Fruit fly (Drosophila melanogaster) whole organism, embryonic: ENCODE data around the gene Obp99c.

Experiments
- Aef1 ChIP-seq: fragments of 200-800 bp; sonication (Bioruptor generic); IDR thresholded peaks from 3 replicates; pipeline ENCODE4 v1.3.6; 2022; ENCODE audit warnings: missing biosample characterization, missing genetic modification characterization
- Asciz ChIP-seq: fragments of 200-800 bp; sonication (Bioruptor generic); optimal IDR thresholded peaks from 2 replicates; lab custom pipeline; 2017; ENCODE audit warnings: missing biosample characterization, mild to moderate bottlenecking, missing genetic modification characterization, missing genetic modification reagents
- CG10565 ChIP-seq: fragments of 200-800 bp; sonication (Bioruptor generic); optimal IDR thresholded peaks from 3 replicates; lab custom pipeline; 2016; ENCODE audit warnings: missing biosample characterization, mild to moderate bottlenecking, missing genetic modification characterization
- CG12071 ChIP-seq: fragments of 200-800 bp; sonication (Bioruptor generic); optimal IDR thresholded peaks from 3 replicates; lab custom pipeline; 2018; ENCODE audit warnings: missing biosample characterization, mild to moderate bottlenecking, missing genetic modification characterization
- CG12942 ChIP-seq: fragments of 200-800 bp; sonication (Bioruptor generic); optimal IDR thresholded peaks from 3 replicates; lab custom pipeline; 2016; ENCODE audit warnings: missing biosample characterization, missing genetic modification characterization
- CG14667 ChIP-seq: fragments of 200-800 bp; sonication (Bioruptor generic); IDR thresholded peaks from 2 replicates; pipeline ENCODE4 v1.3.6; 2022; ENCODE audit warnings: missing biosample characterization, missing genetic modification characterization
- CG14860 ChIP-seq: fragments of 200-800 bp; sonication (Bioruptor generic); IDR thresholded peaks from 3 replicates; pipeline ENCODE4 v1.3.6; 2022; ENCODE audit warnings: missing biosample characterization, missing genetic modification characterization; ENCODE audit not compliant: partially characterized antibody
- CG15073 ChIP-seq: fragments of 200-800 bp; sonication (Bioruptor generic); optimal IDR thresholded peaks from 2 replicates; lab custom pipeline; 2016; ENCODE audit warnings: missing biosample characterization, missing genetic modification characterization
- CG1529 ChIP-seq: fragments of 200-800 bp; sonication (Bioruptor generic); optimal IDR thresholded peaks from 3 replicates; lab custom pipeline; 2018; ENCODE audit warnings: missing biosample characterization, missing genetic modification characterization
- CG2116 ChIP-seq: fragments of 200-800 bp; sonication (Bioruptor generic); optimal IDR thresholded peaks from 3 replicates; lab custom pipeline; 2018; ENCODE audit warnings: missing biosample characterization, mild to moderate bottlenecking, missing genetic modification characterization
- CG2202 ChIP-seq: fragments of 200-800 bp; sonication (Bioruptor generic); optimal IDR thresholded peaks from 2 replicates; lab custom pipeline; 2018; ENCODE audit warnings: missing biosample characterization, mild to moderate bottlenecking, missing genetic modification characterization
- CG30431 ChIP-seq: fragments of 200-800 bp; sonication (Bioruptor generic); optimal IDR thresholded peaks from 2 replicates; lab custom pipeline; 2017; ENCODE audit warnings: missing biosample characterization, missing genetic modification characterization
- CG3065 ChIP-seq: fragments of 200-800 bp; sonication (Bioruptor generic); optimal IDR thresholded peaks from 2 replicates; lab custom pipeline; 2016; ENCODE audit warnings: missing biosample characterization, missing genetic modification characterization
- CG32772 ChIP-seq: fragments of 200-800 bp; sonication (Bioruptor generic); IDR thresholded peaks from 2 replicates; pipeline ENCODE4 v1.3.6; 2022; ENCODE audit warnings: missing biosample characterization, missing genetic modification characterization
- CG4424 ChIP-seq: fragments of 200-800 bp; sonication (Bioruptor generic); optimal IDR thresholded peaks from 3 replicates; lab custom pipeline; 2016; ENCODE audit warnings: missing biosample characterization, missing genetic modification characterization
- CG5245 ChIP-seq: fragments of 200-800 bp; sonication (Bioruptor generic); optimal IDR thresholded peaks from 3 replicates; lab custom pipeline; 2016; ENCODE audit warnings: missing biosample characterization, missing genetic modification characterization
- CG6689 ChIP-seq: fragments of 200-800 bp; sonication (Bioruptor generic); IDR thresholded peaks from 2 replicates; pipeline ENCODE4 v1.3.6; 2022; ENCODE audit warnings: missing biosample characterization, missing genetic modification characterization
- CG6765 ChIP-seq: fragments of 200-800 bp; sonication (Bioruptor generic); optimal IDR thresholded peaks from 3 replicates; lab custom pipeline; 2017; ENCODE audit warnings: missing biosample characterization, mild to moderate bottlenecking, missing genetic modification characterization
- CG6813 ChIP-seq: fragments of 200-800 bp; sonication (Bioruptor generic); optimal IDR thresholded peaks from 2 replicates; lab custom pipeline; 2017; ENCODE audit warnings: missing biosample characterization, missing genetic modification characterization, mild to moderate bottlenecking, moderate library complexity, missing genetic modification reagents
- CG7786 ChIP-seq: fragments of 200-800 bp; sonication (Bioruptor generic); optimal IDR thresholded peaks from 2 replicates; lab custom pipeline; 2016; ENCODE audit warnings: missing biosample characterization, missing genetic modification characterization
- CG9215 ChIP-seq: fragments of 200-800 bp; sonication (Bioruptor generic); IDR thresholded peaks from 2 replicates; pipeline ENCODE4 v1.3.6; 2022; ENCODE audit warnings: missing biosample characterization, missing genetic modification characterization
- CG9609 ChIP-seq: fragments of 200-800 bp; sonication (Bioruptor generic); optimal IDR thresholded peaks from 3 replicates; lab custom pipeline; 2016; ENCODE audit warnings: missing biosample characterization, missing genetic modification characterization
- CTCF ChIP-seq: fragments of 200-800 bp; sonication (Bioruptor generic); optimal IDR thresholded peaks from 2 replicates; lab custom pipeline; 2017; ENCODE audit warnings: missing biosample characterization, mild to moderate bottlenecking, missing genetic modification characterization, moderate library complexity
- HLHmδ ChIP-seq: fragments of 200-800 bp; sonication (Bioruptor generic); optimal IDR thresholded peaks from 2 replicates; lab custom pipeline; 2018; ENCODE audit warnings: missing biosample characterization, mild to moderate bottlenecking, missing genetic modification characterization, moderate library complexity
- Hr78 ChIP-seq, 2 experiments: fragments of 200-800 bp in 1 of 2; fragments of >200 bp in 1 of 2; sonication (Bioruptor generic) in 1 of 2; optimal IDR thresholded peaks; 2 replicates each; lab custom pipeline; 2017 to 2019; ENCODE audit warnings: missing biosample characterization in 2 of 2, missing genetic modification characterization in 2 of 2, mild to moderate bottlenecking in 1 of 2, moderate library complexity in 1 of 2
- Lpt ChIP-seq: fragments of >200 bp; optimal IDR thresholded peaks from 2 replicates; lab custom pipeline; 2018; ENCODE audit warnings: missing biosample characterization, missing genetic modification characterization
- NC2α ChIP-seq: fragments of 200-800 bp; sonication (Bioruptor generic); optimal IDR thresholded peaks from 2 replicates; lab custom pipeline; 2016; ENCODE audit warnings: missing biosample characterization, missing genetic modification characterization
- NFAT ChIP-seq: fragments of 200-800 bp; sonication (Bioruptor generic); IDR thresholded peaks from 2 replicates; pipeline ENCODE4 v1.3.6; 2022; ENCODE audit warnings: missing biosample characterization, missing genetic modification characterization
- Ptx1 ChIP-seq: fragments of 200-800 bp; sonication (Bioruptor generic); IDR thresholded peaks from 2 replicates; pipeline ENCODE4 v1.3.6; 2022; ENCODE audit warnings: missing biosample characterization, missing genetic modification characterization
- Vsx1 ChIP-seq: fragments of 200-800 bp; sonication (Bioruptor generic); optimal IDR thresholded peaks from 2 replicates; lab custom pipeline; 2017; ENCODE audit warnings: missing biosample characterization, mild to moderate bottlenecking, missing genetic modification characterization, missing genetic modification reagents
- Xrp1 ChIP-seq: fragments of 200-800 bp; sonication (Bioruptor generic); IDR thresholded peaks from 2 replicates; pipeline ENCODE4 v1.3.6; 2022; ENCODE audit warnings: missing biosample characterization, missing genetic modification characterization
- al ChIP-seq: fragments of 200-800 bp; sonication (Bioruptor generic); IDR thresholded peaks from 2 replicates; pipeline ENCODE4 v1.3.6; 2022; ENCODE audit warnings: missing biosample characterization, missing genetic modification characterization
- chinmo ChIP-seq: fragments of 200-800 bp; sonication (Bioruptor generic); IDR thresholded peaks from 4 replicates; pipeline ENCODE4 v1.3.6; 2022; ENCODE audit warnings: missing biosample characterization, missing genetic modification characterization; ENCODE audit not compliant: partially characterized antibody
- crol ChIP-seq: fragments of 200-800 bp; sonication (Bioruptor generic); IDR thresholded peaks from 2 replicates; pipeline ENCODE4 v1.3.6; 2022; ENCODE audit warnings: missing biosample characterization, missing genetic modification characterization
- cwo ChIP-seq: fragments of 200-800 bp; sonication (Bioruptor generic); optimal IDR thresholded peaks from 3 replicates; lab custom pipeline; 2017; ENCODE audit warnings: missing biosample characterization, missing genetic modification characterization, mild to moderate bottlenecking, moderate library complexity, missing genetic modification reagents
- dysf ChIP-seq: fragments of 200-800 bp; sonication (Bioruptor generic); IDR thresholded peaks from 3 replicates; pipeline ENCODE4 v1.3.6; 2022; ENCODE audit warnings: missing biosample characterization, missing genetic modification characterization
- esg ChIP-seq: fragments of 200-800 bp; sonication (Bioruptor generic); conservative IDR thresholded peaks from 2 replicates; pipeline ENCODE4 v1.3.6; 2022; ENCODE audit warnings: missing biosample characterization, missing genetic modification characterization
- ftz-f1 ChIP-seq: fragments of 200-800 bp; sonication (Bioruptor generic); optimal IDR thresholded peaks from 2 replicates; lab custom pipeline; 2016; ENCODE audit warnings: missing biosample characterization, missing genetic modification characterization
- klu ChIP-seq: fragments of 200-800 bp; sonication (Bioruptor generic); IDR thresholded peaks from 2 replicates; pipeline ENCODE4 v1.3.6; 2022; ENCODE audit warnings: missing biosample characterization, missing genetic modification characterization
- lmd ChIP-seq: fragments of 200-800 bp; sonication (Bioruptor generic); IDR thresholded peaks from 2 replicates; pipeline ENCODE4 v1.3.6; 2022; ENCODE audit warnings: missing biosample characterization, missing genetic modification characterization
- oc ChIP-seq: fragments of 200-800 bp; sonication (Bioruptor generic); optimal IDR thresholded peaks from 2 replicates; lab custom pipeline; 2018; ENCODE audit warnings: missing biosample characterization, mild to moderate bottlenecking, missing genetic modification characterization, moderate library complexity
- otp ChIP-seq: fragments of 200-800 bp; sonication (Bioruptor generic); IDR thresholded peaks from 3 replicates; pipeline ENCODE4, ENCODE4 v1.3.6; 2022; ENCODE audit warnings: missing biosample characterization, missing genetic modification characterization
- pho ChIP-seq: fragments of 200-800 bp; sonication (Bioruptor generic); optimal IDR thresholded peaks from 2 replicates; lab custom pipeline; 2016; ENCODE audit warnings: missing biosample characterization, missing genetic modification characterization
- pzg ChIP-seq: fragments of 200-800 bp; sonication (Bioruptor generic); optimal IDR thresholded peaks from 3 replicates; lab custom pipeline; 2018; ENCODE audit warnings: missing biosample characterization, mild to moderate bottlenecking, missing genetic modification characterization, moderate library complexity
- ranshi ChIP-seq: fragments of 200-800 bp; sonication (Bioruptor generic); IDR thresholded peaks from 2 replicates; pipeline ENCODE4 v1.3.6; 2022; ENCODE audit warnings: missing biosample characterization, missing genetic modification characterization
- sc ChIP-seq, 3 experiments: fragments of >200 bp in 2 of 3; fragments of 200-800 bp in 1 of 3; sonication (Bioruptor generic) in 1 of 3; optimal IDR thresholded peaks; 2 replicates in 2 of 3; 3 replicates in 1 of 3; lab custom pipeline; 2017; ENCODE audit warnings: mild to moderate bottlenecking in 1 of 3, missing biosample characterization in 1 of 3, missing genetic modification characterization in 1 of 3, missing genetic modification reagents in 1 of 3
- so ChIP-seq: fragments of 200-800 bp; sonication (Bioruptor generic); IDR thresholded peaks from 3 replicates; pipeline ENCODE4 v1.3.6; 2022; ENCODE audit warnings: missing biosample characterization, missing genetic modification characterization
- sob ChIP-seq: fragments of 200-800 bp; sonication (Bioruptor generic); IDR thresholded peaks from 2 replicates; pipeline ENCODE4 v1.3.6; 2022; ENCODE audit warnings: missing biosample characterization, missing genetic modification characterization
- tio ChIP-seq: fragments of 200-800 bp; sonication (Bioruptor generic); optimal IDR thresholded peaks from 2 replicates; lab custom pipeline; 2017; ENCODE audit warnings: missing biosample characterization, missing genetic modification characterization, inconsistent platforms
- unc-4 ChIP-seq: fragments of 200-800 bp; sonication (Bioruptor generic); IDR thresholded peaks from 2 replicates; pipeline ENCODE4 v1.3.6; 2022; ENCODE audit warnings: missing biosample characterization, missing genetic modification characterization; ENCODE audit not compliant: partially characterized antibody
- zf30C ChIP-seq: fragments of 200-800 bp; sonication (Bioruptor generic); optimal IDR thresholded peaks from 3 replicates; lab custom pipeline; 2018; ENCODE audit warnings: missing biosample characterization, mild to moderate bottlenecking, missing genetic modification characterization
- zfh2 ChIP-seq: fragments of 200-800 bp; sonication (Bioruptor generic); optimal IDR thresholded peaks from 2 replicates; lab custom pipeline; 2016; ENCODE audit warnings: missing biosample characterization, missing genetic modification characterization

Obp99c gene

DNA sequence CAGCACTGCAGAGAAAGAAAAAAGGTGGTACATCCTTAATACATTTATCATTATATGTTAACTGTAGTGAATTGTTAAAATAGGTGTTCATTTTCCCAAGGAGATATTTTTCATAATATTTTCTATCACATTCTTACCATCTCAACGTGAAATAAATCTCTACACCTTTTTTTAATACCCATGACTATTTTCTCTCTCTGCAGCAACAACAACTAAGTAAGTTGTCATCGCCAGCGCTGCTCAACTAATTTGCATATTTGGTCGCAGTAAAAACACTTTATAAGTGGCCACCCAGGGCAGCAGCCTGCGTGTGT, 1.4 kb upstream of the Obp99c start (continued):
- TF ChIP-seq CG6813 (GFP tag; lab: Kevin White, UChicago) = peak; percentile 25
- TF ChIP-seq oc (tag; lab: Kevin White, UChicago) = peak; percentile 44
- TF ChIP-seq CG6765 = no peak
- peak; percentile 58 for TF ChIP-seq CG4424 (GFP tag; lab: Kevin White, UChicago)
- peak; percentile 4 for TF ChIP-seq CG12942 (GFP tag; lab: Kevin White, UChicago)
- TF ChIP-seq chinmo (GFP tag; lab: Robert Waterston, UW) = no peak
- TF ChIP-seq so (GFP tag; lab: Robert Waterston, UW) = no peak
- TF ChIP-seq ranshi (GFP tag; lab: Robert Waterston, UW) = 0 out of 2 replicates have a peak, but pooled peaks have one; percentile 34
- TF ChIP-seq CG10565 (GFP tag; lab: Kevin White, UChicago) = no peak
- no peak for TF ChIP-seq HLHmδ (GFP tag; lab: Kevin White, UChicago)
- peak; percentile 13 for TF ChIP-seq CG2202 (tag; lab: Kevin White, UChicago)
- TF ChIP-seq unc-4 = no peak
- TF ChIP-seq crol (GFP tag; lab: Robert Waterston, UW) = no peak
- peak; percentile 53 for TF ChIP-seq zf30C (GFP tag; lab: Kevin White, UChicago)
- TF ChIP-seq Hr78 (GFP tag; optimal IDR thresholded peaks at IDR 0.05; lab: Kevin White, UChicago) = no peak
- TF ChIP-seq dysf (GFP tag; lab: Robert Waterston, UW) = peak; percentile 59
- TF ChIP-seq tio (GFP tag; lab: Kevin White, UChicago) = no peak
- TF ChIP-seq CG5245 (GFP tag; lab: Kevin White, UChicago) = peak; percentile 62
- TF ChIP-seq cwo = no peak
- TF ChIP-seq pho (GFP tag; lab: Kevin White, UChicago) = no peak
- no peak for TF ChIP-seq NFAT (GFP tag; lab: Robert Waterston, UW)
- no peak for TF ChIP-seq al (GFP tag; lab: Robert Waterston, UW)
- peak; percentile 29; the same call in 1 of the 2 replicates for TF ChIP-seq Ptx1 (GFP tag; lab: Robert Waterston, UW)
- no peak for TF ChIP-seq NC2α
- TF ChIP-seq CG9609 (GFP tag; lab: Kevin White, UChicago) = no peak
- peak; percentile 39 for TF ChIP-seq Asciz (GFP tag; lab: Kevin White, UChicago)
- 0 out of 2 replicates have a peak, but pooled peaks have one; percentile 16 for TF ChIP-seq CG14667 (GFP tag; lab: Robert Waterston, UW)
- TF ChIP-seq sc (optimal IDR thresholded peaks at IDR 0.05; lab: Kevin White, UChicago) = no peak
- TF ChIP-seq sc (GFP tag; optimal IDR thresholded peaks at IDR 0.05; lab: Kevin White, UChicago) = no peak
- 0 out of 2 replicates have a peak, but pooled peaks have one; percentile 15 for TF ChIP-seq sob (GFP tag; lab: Robert Waterston, UW)
- no peak for TF ChIP-seq klu (GFP tag; lab: Robert Waterston, UW)
- peak; percentile 39; the same call in 1 of the 2 replicates for TF ChIP-seq lmd (GFP tag; lab: Robert Waterston, UW)
- no peak for TF ChIP-seq CG15073
- peak; percentile 9 for TF ChIP-seq CG12071 (GFP tag; lab: Kevin White, UChicago)
- TF ChIP-seq Xrp1 = peak; percentile 40; the same call in 1 of the 2 replicates
- TF ChIP-seq CG9215 = no peak
- TF ChIP-seq zfh2 (GFP tag; lab: Kevin White, UChicago) = no peak
- TF ChIP-seq pzg (GFP tag; lab: Kevin White, UChicago) = no peak
- no peak for TF ChIP-seq CG14860 (GFP tag; lab: Robert Waterston, UW)
- TF ChIP-seq CG6689 = peak; percentile 29; the same call in 1 of the 2 replicates
- TF ChIP-seq CG30431 (GFP tag; lab: Kevin White, UChicago) = peak; percentile 8
- TF ChIP-seq CTCF (GFP tag; lab: Kevin White, UChicago) = no peak
- no peak for TF ChIP-seq Vsx1
- no peak for TF ChIP-seq CG32772 (GFP tag; lab: Robert Waterston, UW)
- TF ChIP-seq CG7786 (GFP tag; lab: Kevin White, UChicago) = peak; percentile 20
- peak; percentile 29; the same call in 1 of the 3 replicates for TF ChIP-seq Aef1
- TF ChIP-seq CG3065 (GFP tag; lab: Kevin White, UChicago) = no peak
- TF ChIP-seq ftz-f1 (GFP tag; lab: Kevin White, UChicago) = no peak
- no peak for TF ChIP-seq CG1529 (GFP tag; lab: Kevin White, UChicago)
- no peak for TF ChIP-seq CG2116 (GFP tag; lab: Kevin White, UChicago)
- TF ChIP-seq Lpt (GFP tag; lab: Kevin White, UChicago) = no peak
- TF ChIP-seq otp (GFP tag; lab: Robert Waterston, UW) = no peak
- TF ChIP-seq esg (GFP tag; lab: Robert Waterston, UW) = 0 out of 2 replicates have a peak, but pooled peaks have one; percentile 38
